Worm (Caenorhabditis elegans): ENCODE data around the gene C53A5.13.

The C53A5.13 gene

ce11 chrV:14530813-14531212 is 15.9 kb upstream of the C53A5.13 start, which contains the start of gene kcnl-4:
TSS of gene kcnl-4 (plus strand) at chrV:14531113.
- TF ChIP-seq tbx-2 (tag; optimal IDR thresholded peaks at IDR 0.05) (no peak), ceh-34 (tag; optimal IDR thresholded peaks at IDR 0.05) (no peak)

- TF ChIP-seq ceh-45 (GFP tag; IDR thresholded peaks at IDR 0.05) (no peak), fax-1 (tag; optimal IDR thresholded peaks at IDR 0.05) (no peak), pag-3 (tag; optimal IDR thresholded peaks at IDR 0.05; ENCODE audit: borderline replicate concordance) (no peak), ceh-30 (tag; optimal IDR thresholded peaks at IDR 0.05) (no peak), gmeb-2 (tag; optimal IDR thresholded peaks at IDR 0.05) (no peak), odd-2 (tag; optimal IDR thresholded peaks at IDR 0.05) (no peak), pha-4 (tag; optimal IDR thresholded peaks at IDR 0.05) (no peak), tbx-2 (tag; optimal IDR thresholded peaks at IDR 0.05) (no peak), che-1 (tag; optimal IDR thresholded peaks at IDR 0.05) (no peak), mec-3 (tag; optimal IDR thresholded peaks at IDR 0.05; ENCODE audit: borderline replicate concordance) (no peak), dmd-4 (tag; optimal IDR thresholded peaks at IDR 0.05; ENCODE audit: borderline replicate concordance) (no peak), elt-4 (tag; optimal IDR thresholded peaks at IDR 0.05) (no peak), sdc-2 (tag; optimal IDR thresholded peaks at IDR 0.05) (no peak), pros-1 (tag; optimal IDR thresholded peaks at IDR 0.05) (no peak), zip-5 (tag; optimal IDR thresholded peaks at IDR 0.05) (no peak), ceh-34 (tag; optimal IDR thresholded peaks at IDR 0.05) (no peak), hlh-13 (GFP tag; optimal IDR thresholded peaks at IDR 0.05) (no peak)
Measured at ce11 chrV:14532374-14532773, 14.3 kb upstream of the C53A5.13 start.

- TF ChIP-seq ets-4 (tag; optimal IDR thresholded peaks at IDR 0.05), result no peak
- TF ChIP-seq zip-5 (tag; optimal IDR thresholded peaks at IDR 0.05), result no peak
- TF ChIP-seq hlh-13 (GFP tag; optimal IDR thresholded peaks at IDR 0.05), result no peak
- no peak for TF ChIP-seq ceh-9 (tag; optimal IDR thresholded peaks at IDR 0.05)
- no peak for TF ChIP-seq eyg-1 (tag; optimal IDR thresholded peaks at IDR 0.05)
- no peak for TF ChIP-seq ceh-22 (tag; optimal IDR thresholded peaks at IDR 0.05)
- no peak for TF ChIP-seq hlh-30 (tag; optimal IDR thresholded peaks at IDR 0.05; ENCODE audit: insufficient read depth)
- TF ChIP-seq hlh-6 (tag; optimal IDR thresholded peaks at IDR 0.05), result no peak
- no peak for TF ChIP-seq unc-3 (GFP tag; conservative IDR thresholded peaks at IDR 0.05)
- TF ChIP-seq unc-3 (tag; optimal IDR thresholded peaks at IDR 0.05), result no peak
- TF ChIP-seq sox-4 (tag; optimal IDR thresholded peaks at IDR 0.05), result no peak
- no peak for TF ChIP-seq ceh-34 (tag; optimal IDR thresholded peaks at IDR 0.05)
- no peak for TF ChIP-seq K02D7.2 (tag; optimal IDR thresholded peaks at IDR 0.05)
- TF ChIP-seq pax-1 (tag; optimal IDR thresholded peaks at IDR 0.05), result no peak
- TF ChIP-seq ceh-2 (tag; optimal IDR thresholded peaks at IDR 0.05), result no peak
- no peak for TF ChIP-seq nfya-1 (tag; optimal IDR thresholded peaks at IDR 0.05)
- TF ChIP-seq hlh-15 (tag; optimal IDR thresholded peaks at IDR 0.05), result no peak
- no peak for TF ChIP-seq dmd-4 (tag; optimal IDR thresholded peaks at IDR 0.05; ENCODE audit: borderline replicate concordance)
- no peak for TF ChIP-seq ahr-1 (tag; optimal IDR thresholded peaks at IDR 0.05)
- no peak for TF ChIP-seq elt-4 (tag; optimal IDR thresholded peaks at IDR 0.05)
Measured at ce11 chrV:14536274-14536673, 10.4 kb upstream of the C53A5.13 start, which contains the start of gene tag-191. TSS of gene tag-191 (minus strand) at chrV:14536374.

- TF ChIP-seq pha-2 (tag; optimal IDR thresholded peaks at IDR 0.05) (no peak), odd-2 (tag; optimal IDR thresholded peaks at IDR 0.05) (no peak), che-1 (tag; optimal IDR thresholded peaks at IDR 0.05) (no peak), ceh-34 (tag; optimal IDR thresholded peaks at IDR 0.05) (no peak), ceh-48 (tag; optimal IDR thresholded peaks at IDR 0.05) (no peak), pros-1 (tag; optimal IDR thresholded peaks at IDR 0.05) (no peak), hlh-15 (tag; optimal IDR thresholded peaks at IDR 0.05) (no peak), K02D7.2 (tag; optimal IDR thresholded peaks at IDR 0.05) (no peak), ceh-14 (tag; optimal IDR thresholded peaks at IDR 0.05) (no peak), hlh-8 (tag; optimal IDR thresholded peaks at IDR 0.05) (no peak), T23F11.4 (GFP tag; optimal IDR thresholded peaks at IDR 0.05) (no peak), madf-2 (tag; optimal IDR thresholded peaks at IDR 0.05) (no peak), mec-3 (tag; optimal IDR thresholded peaks at IDR 0.05; ENCODE audit: borderline replicate concordance) (no peak), C38D4.7 (GFP tag; optimal IDR thresholded peaks at IDR 0.05) (no peak), ceh-9 (tag; optimal IDR thresholded peaks at IDR 0.05) (no peak), ceh-45 (GFP tag; IDR thresholded peaks at IDR 0.05) (no peak), zip-5 (tag; optimal IDR thresholded peaks at IDR 0.05) (no peak)
Measured at ce11 chrV:14539355-14539754, 7.3 kb upstream of the C53A5.13 start.
